Worm (Caenorhabditis elegans) whole organism, midembryonic: Measurements from ENCODE around the gene irld-66.

Experiments
- T22C8.4 ChIP-seq: fragments of 200-800 bp; sonication (Bioruptor generic); IDR thresholded peaks from 2 replicates; pipeline ENCODE4 v1.3.6; 2022; ENCODE audit warnings: missing genetic modification characterization, missing compliant biosample characterization
- cog-1 ChIP-seq: sonication (generic microtip); optimal IDR thresholded peaks from 2 replicates; lab custom pipeline; 2016; ENCODE audit warnings: missing genetic modification characterization, missing compliant biosample characterization
- flt-1 ChIP-seq: fragments of 200-800 bp; sonication (Bioruptor generic); IDR thresholded peaks from 2 replicates; pipeline ENCODE4 v1.3.6; 2022; ENCODE audit warnings: missing genetic modification characterization, missing compliant biosample characterization
- klf-2 ChIP-seq: fragments of 200-800 bp; sonication (Bioruptor generic); conservative IDR thresholded peaks from 2 replicates; pipeline ENCODE4 v1.3.6; 2022; ENCODE audit warnings: missing genetic modification reagents, missing genetic modification characterization, missing compliant biosample characterization
- med-1 ChIP-seq: sonication (generic microtip); optimal IDR thresholded peaks from 2 replicates; lab custom pipeline; 2017; ENCODE audit warnings: missing genetic modification characterization, mild to moderate bottlenecking, missing compliant biosample characterization, antibody characterized with exemption, missing genetic modification reagents; ENCODE audit not compliant: insufficient read depth
- ref-1 ChIP-seq: fragments of 200-800 bp; sonication (Bioruptor generic); conservative IDR thresholded peaks from 2 replicates; pipeline ENCODE4 v1.3.6; 2022; ENCODE audit warnings: missing genetic modification reagents, missing genetic modification characterization, missing compliant biosample characterization
- tab-1 ChIP-seq: fragments of 200-800 bp; sonication (Bioruptor generic); IDR thresholded peaks from 2 replicates; pipeline ENCODE4 v1.3.6; 2022; ENCODE audit warnings: missing genetic modification characterization, missing compliant biosample characterization
- ztf-23 ChIP-seq: fragments of 200-800 bp; sonication (Bioruptor generic); IDR thresholded peaks from 2 replicates; pipeline ENCODE4 v1.3.6; 2022; ENCODE audit warnings: missing genetic modification reagents, missing genetic modification characterization, missing compliant biosample characterization

DNA sequence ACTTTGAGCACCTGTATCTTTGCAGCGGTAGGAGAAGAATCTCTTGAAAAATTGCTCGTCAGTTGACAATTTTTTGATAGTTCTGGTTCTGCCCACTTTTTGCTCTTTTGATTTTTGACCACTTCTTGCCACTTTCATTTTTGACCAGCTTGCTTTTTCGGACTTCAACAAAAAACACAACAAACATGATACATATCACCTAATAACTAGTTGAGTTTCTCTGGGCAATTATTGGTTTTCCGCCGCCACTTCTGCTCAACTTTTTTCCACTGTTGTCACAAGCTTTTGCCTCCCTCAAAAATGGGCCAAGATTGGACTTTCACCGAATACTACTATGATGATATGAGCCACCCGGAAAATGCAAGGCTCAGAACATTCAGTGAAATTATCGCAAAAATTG is 17.7 kb upstream of the irld-66 start, which contains the start of gene srw-60:
- TF ChIP-seq flt-1 (GFP tag; lab: Robert Waterston, UW) (no peak), med-1 (GFP tag; lab: Kevin White, UChicago) (no peak), klf-2 (GFP tag; lab: Robert Waterston, UW) (no peak), T22C8.4 (GFP tag; lab: Robert Waterston, UW) (no peak), ref-1 (GFP tag; lab: Robert Waterston, UW) (no peak), tab-1 (GFP tag; lab: Robert Waterston, UW) (no peak), cog-1 (tag; lab: Kevin White, UChicago) (no peak), ztf-23 (GFP tag; lab: Robert Waterston, UW) (no peak)
